Worm (Caenorhabditis elegans): ENCODE results near the gene acy-1.
A peak's percentile ranks its signal among the peaks of the same experiment; 100 is the strongest.

The acy-1 gene

DNA sequence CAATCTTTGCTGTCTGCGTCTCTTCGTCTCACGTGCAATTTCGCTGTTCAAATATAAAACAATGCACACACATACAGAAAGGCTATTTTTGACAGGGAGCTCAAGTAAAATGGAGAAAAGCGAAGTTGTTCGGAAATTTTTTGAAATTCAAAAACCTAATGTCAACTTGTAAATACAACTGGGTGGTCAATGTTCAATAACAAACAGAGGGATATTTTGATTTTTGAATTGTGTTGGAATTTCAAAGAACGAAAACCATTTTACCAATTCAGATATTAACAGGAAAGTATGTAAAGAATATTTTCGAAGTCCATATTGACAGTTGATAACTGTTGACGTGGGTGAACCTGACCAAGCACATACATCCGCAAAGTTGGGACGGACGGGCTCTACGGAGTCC lies 33.5 kb upstream of the acy-1 start, which contains the start of gene tag-243:
Gene tag-243 (minus strand): TSS at position 101 of the 400 bp plus-strand sequence.
- TF ChIP-seq drap-1 (GFP tag; optimal IDR thresholded peaks at IDR 0.05), result no peak
- no peak for TF ChIP-seq mls-2 (tag; optimal IDR thresholded peaks at IDR 0.05)
- TF ChIP-seq mep-1 (tag; optimal IDR thresholded peaks at IDR 0.05), result no peak
- TF ChIP-seq tbx-8 (GFP tag; optimal IDR thresholded peaks at IDR 0.05), result no peak
- no peak for TF ChIP-seq cnd-1 (tag; optimal IDR thresholded peaks at IDR 0.05)
- TF ChIP-seq blmp-1 (tag; optimal IDR thresholded peaks at IDR 0.05), result no peak
- no peak for TF ChIP-seq pha-4 (tag; optimal IDR thresholded peaks at IDR 0.05)
- no peak for TF ChIP-seq snpc-4 (tag; optimal IDR thresholded peaks at IDR 0.05)
- no peak for TF ChIP-seq hlh-1 (tag; optimal IDR thresholded peaks at IDR 0.05)
- TF ChIP-seq M03D4.4 (tag; optimal IDR thresholded peaks at IDR 0.05), result no peak
- no peak for TF ChIP-seq nhr-28 (tag; optimal IDR thresholded peaks at IDR 0.05)
- no peak for TF ChIP-seq lin-32 (GFP tag; optimal IDR thresholded peaks at IDR 0.05)
- no peak for TF ChIP-seq zip-8 (tag; optimal IDR thresholded peaks at IDR 0.05)
- TF ChIP-seq nhr-76 (tag; optimal IDR thresholded peaks at IDR 0.05), result no peak
- TF ChIP-seq ceh-39 (tag; optimal IDR thresholded peaks at IDR 0.05), result no peak
- TF ChIP-seq nhr-237 (tag; optimal IDR thresholded peaks at IDR 0.05), result no peak
- no peak for TF ChIP-seq sem-2 (GFP tag; optimal IDR thresholded peaks at IDR 0.05)
- no peak for TF ChIP-seq nhr-2 (tag; optimal IDR thresholded peaks at IDR 0.05)

DNA sequence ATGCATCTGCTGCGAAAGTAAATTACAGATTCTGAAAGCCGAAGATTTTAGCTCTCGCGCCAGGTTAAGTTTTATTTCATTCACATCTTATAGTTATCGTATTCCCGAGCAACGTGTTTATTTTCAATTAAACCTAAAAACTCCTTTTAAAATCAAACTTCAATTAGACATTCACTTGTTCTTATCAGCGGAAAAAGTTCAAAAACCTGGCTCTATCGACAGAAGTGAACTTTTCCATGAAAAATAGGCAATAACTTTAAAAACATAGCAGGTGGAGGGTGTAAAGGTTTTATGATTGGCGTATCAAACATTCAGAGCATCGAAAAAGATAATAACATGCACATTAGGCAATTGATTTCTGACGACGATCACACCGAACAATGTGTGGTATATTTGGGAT lies 32.9 kb upstream of the acy-1 start, which contains the start of gene ppat-1:
Gene ppat-1 (plus strand): TSS at position 316 of the 400 bp plus-strand sequence.
- TF ChIP-seq M03D4.4 (tag; optimal IDR thresholded peaks at IDR 0.05), result no peak
- no peak for TF ChIP-seq pha-4 (tag; optimal IDR thresholded peaks at IDR 0.05)
- TF ChIP-seq ces-1 (GFP tag; optimal IDR thresholded peaks at IDR 0.05), result no peak
- TF ChIP-seq hlh-1 (tag; optimal IDR thresholded peaks at IDR 0.05), result no peak
- TF ChIP-seq sptf-1 (tag; optimal IDR thresholded peaks at IDR 0.05), result no peak
- no peak for TF ChIP-seq ceh-39 (tag; optimal IDR thresholded peaks at IDR 0.05)
- TF ChIP-seq nhr-12 (tag; optimal IDR thresholded peaks at IDR 0.05), result no peak
- TF ChIP-seq snpc-4 (tag; optimal IDR thresholded peaks at IDR 0.05), result no peak

DNA sequence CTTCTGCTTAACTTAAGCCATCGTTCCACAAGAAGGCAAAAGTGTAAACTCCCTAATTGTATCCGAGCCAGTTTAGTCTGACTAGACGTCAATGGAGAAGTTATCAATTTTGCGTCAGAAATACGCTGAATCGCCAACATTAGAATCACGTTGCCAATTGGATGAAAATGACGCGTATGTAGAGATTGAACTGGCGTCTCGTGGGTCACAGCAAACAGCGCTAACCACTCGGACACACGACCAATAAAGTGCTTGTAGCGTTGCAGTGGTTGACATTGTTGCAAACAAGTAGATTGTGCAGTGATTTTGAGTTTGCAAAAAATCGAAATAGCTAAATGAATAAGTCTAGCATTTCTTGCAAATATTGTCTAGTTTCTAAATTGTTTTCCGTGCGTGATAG lies 32.3 kb upstream of the acy-1 start:
- TF ChIP-seq ceh-83 (GFP tag; optimal IDR thresholded peaks at IDR 0.05) (peak; percentile 85), cnd-1 (tag; optimal IDR thresholded peaks at IDR 0.05) (peak; percentile 93), pha-4 (tag; optimal IDR thresholded peaks at IDR 0.05) (peak; percentile 50), hlh-1 (tag; optimal IDR thresholded peaks at IDR 0.05) (peak; percentile 30), M03D4.4 (tag; optimal IDR thresholded peaks at IDR 0.05) (peak; percentile 87), ztf-11 (tag; optimal IDR thresholded peaks at IDR 0.05) (no peak), ham-2 (GFP tag; optimal IDR thresholded peaks at IDR 0.05) (peak; percentile 82), bed-3 (GFP tag; optimal IDR thresholded peaks at IDR 0.05) (peak; percentile 77), flh-1 (GFP tag; optimal IDR thresholded peaks at IDR 0.05) (peak; percentile 72), lin-13 (tag; optimal IDR thresholded peaks at IDR 0.05) (peak; percentile 38), mab-5 (tag; optimal IDR thresholded peaks at IDR 0.05) (no peak), ceh-43 (GFP tag; optimal IDR thresholded peaks at IDR 0.05) (peak; percentile 78), nhr-76 (tag; optimal IDR thresholded peaks at IDR 0.05) (no peak), elt-1 (tag; optimal IDR thresholded peaks at IDR 0.05; ENCODE audit: borderline replicate concordance, insufficient read depth) (no peak), zip-8 (tag; optimal IDR thresholded peaks at IDR 0.05) (no peak), nhr-237 (tag; optimal IDR thresholded peaks at IDR 0.05) (no peak), ces-1 (GFP tag; optimal IDR thresholded peaks at IDR 0.05) (no peak), sptf-1 (tag; optimal IDR thresholded peaks at IDR 0.05) (peak; percentile 87), elt-3 (tag; optimal IDR thresholded peaks at IDR 0.05) (no peak), mep-1 (tag; optimal IDR thresholded peaks at IDR 0.05) (peak; percentile 41), mls-2 (tag; optimal IDR thresholded peaks at IDR 0.05) (peak; percentile 85), tbx-8 (GFP tag; optimal IDR thresholded peaks at IDR 0.05) (peak; percentile 57), blmp-1 (tag; optimal IDR thresholded peaks at IDR 0.05) (no peak), unc-62 (GFP tag; optimal IDR thresholded peaks at IDR 0.05) (no peak), nhr-12 (tag; optimal IDR thresholded peaks at IDR 0.05) (peak; percentile 26), nhr-28 (tag; optimal IDR thresholded peaks at IDR 0.05) (no peak), drap-1 (GFP tag; optimal IDR thresholded peaks at IDR 0.05) (peak; percentile 89), sem-2 (GFP tag; optimal IDR thresholded peaks at IDR 0.05) (peak; percentile 78), lin-32 (GFP tag; optimal IDR thresholded peaks at IDR 0.05) (peak; percentile 81), snpc-4 (tag; optimal IDR thresholded peaks at IDR 0.05) (no peak), unc-39 (tag; optimal IDR thresholded peaks at IDR 0.05) (no peak), ceh-39 (tag; optimal IDR thresholded peaks at IDR 0.05) (no peak), unc-120 (tag; optimal IDR thresholded peaks at IDR 0.05; ENCODE audit: poor library complexity, severe bottlenecking) (peak; percentile 71), nhr-2 (tag; optimal IDR thresholded peaks at IDR 0.05) (no peak), lsy-2 (tag; optimal IDR thresholded peaks at IDR 0.05) (no peak)

Measured in whole organism, mixed stage, embryonic.